Fruit fly (Drosophila melanogaster): ENCODE data around the gene trh.

trh gene

dm6 chr3L:324486-324885, 67.9 kb downstream of the trh start, which contains the start of gene CG32344 (continued):
- TF ChIP-seq Hr39 (optimal IDR thresholded peaks at IDR 0.05) (no peak), esg (GFP tag; conservative IDR thresholded peaks at IDR 0.05) (no peak), CG6654 (GFP tag; optimal IDR thresholded peaks at IDR 0.05) (no peak), her (GFP tag; optimal IDR thresholded peaks at IDR 0.05) (peak; percentile 21), CG8089 (GFP tag; optimal IDR thresholded peaks at IDR 0.05) (no peak), az2 (GFP tag; optimal IDR thresholded peaks at IDR 0.05) (no peak), CTCF (GFP tag; optimal IDR thresholded peaks at IDR 0.05) (no peak), chm (GFP tag; IDR thresholded peaks at IDR 0.05) (no peak), CG3065 (GFP tag; optimal IDR thresholded peaks at IDR 0.05) (no peak), sd (tag; optimal IDR thresholded peaks at IDR 0.05) (no peak), CG10959 (GFP tag; IDR thresholded peaks at IDR 0.05) (no peak), CG8924 (tag; optimal IDR thresholded peaks at IDR 0.05) (no peak), TFAM (GFP tag; optimal IDR thresholded peaks at IDR 0.05) (no peak), CG11723 (GFP tag; optimal IDR thresholded peaks at IDR 0.05) (no peak), CG4404 (GFP tag; IDR thresholded peaks at IDR 0.05) (no peak), CG8478 (optimal IDR thresholded peaks at IDR 0.05) (no peak), fu2 (GFP tag; optimal IDR thresholded peaks at IDR 0.05) (no peak), insv (GFP tag; optimal IDR thresholded peaks at IDR 0.05) (no peak), Fer1 (GFP tag; optimal IDR thresholded peaks at IDR 0.05) (no peak), cg (GFP tag; optimal IDR thresholded peaks at IDR 0.05) (no peak), bowl (GFP tag; IDR thresholded peaks at IDR 0.05) (no peak), sr (GFP tag; IDR thresholded peaks at IDR 0.05) (no peak), Fer3 (tag; optimal IDR thresholded peaks at IDR 0.05) (no peak), CG16815 (GFP tag; optimal IDR thresholded peaks at IDR 0.05) (no peak), CG18599 (GFP tag; optimal IDR thresholded peaks at IDR 0.05) (no peak), CG9437 (GFP tag; optimal IDR thresholded peaks at IDR 0.05) (no peak), dpn (GFP tag; optimal IDR thresholded peaks at IDR 0.05) (no peak), CG32772 (GFP tag; IDR thresholded peaks at IDR 0.05) (no peak), vvl (GFP tag; IDR thresholded peaks at IDR 0.05) (no peak), CG9215 (GFP tag; IDR thresholded peaks at IDR 0.05) (no peak), CG17186 (GFP tag; optimal IDR thresholded peaks at IDR 0.05) (no peak), Ssrp (tag; optimal IDR thresholded peaks at IDR 0.05) (no peak), CG13624 (GFP tag; optimal IDR thresholded peaks at IDR 0.05) (no peak), CG6254 (GFP tag; optimal IDR thresholded peaks at IDR 0.05) (no peak), CG12236 (GFP tag; optimal IDR thresholded peaks at IDR 0.05) (no peak), Antp (GFP tag; optimal IDR thresholded peaks at IDR 0.05) (no peak), dimm (GFP tag; IDR thresholded peaks at IDR 0.05) (no peak), MESR4 (GFP tag; optimal IDR thresholded peaks at IDR 0.05) (peak; percentile 58), cato (GFP tag; optimal IDR thresholded peaks at IDR 0.05; ENCODE audit: borderline replicate concordance) (no peak), CG1647 (GFP tag; optimal IDR thresholded peaks at IDR 0.05) (no peak), Med (GFP tag) (peak; percentile 74), B-H2 (GFP tag; optimal IDR thresholded peaks at IDR 0.05) (peak; percentile 40), Lim3 (GFP tag; IDR thresholded peaks at IDR 0.05) (no peak), Lpt (GFP tag; optimal IDR thresholded peaks at IDR 0.05) (no peak), NFAT (GFP tag; IDR thresholded peaks at IDR 0.05) (no peak), ranshi (GFP tag; IDR thresholded peaks at IDR 0.05) (no peak), trem (tag; optimal IDR thresholded peaks at IDR 0.05) (peak; percentile 50), Nf-YB (GFP tag; optimal IDR thresholded peaks at IDR 0.05) (no peak), Sry-β (GFP tag; optimal IDR thresholded peaks at IDR 0.05) (no peak), Doc2 (GFP tag; IDR thresholded peaks at IDR 0.05) (no peak), Dfd (GFP tag; optimal IDR thresholded peaks at IDR 0.05) (no peak), schlank (tag; optimal IDR thresholded peaks at IDR 0.05) (no peak), Abd-B (GFP tag; optimal IDR thresholded peaks at IDR 0.05) (no peak), HmgZ (tag; optimal IDR thresholded peaks at IDR 0.05) (peak; percentile 57)
